Fruit fly (Drosophila melanogaster): ENCODE measurements around the gene CG6296.

Gene CG6296

DNA sequence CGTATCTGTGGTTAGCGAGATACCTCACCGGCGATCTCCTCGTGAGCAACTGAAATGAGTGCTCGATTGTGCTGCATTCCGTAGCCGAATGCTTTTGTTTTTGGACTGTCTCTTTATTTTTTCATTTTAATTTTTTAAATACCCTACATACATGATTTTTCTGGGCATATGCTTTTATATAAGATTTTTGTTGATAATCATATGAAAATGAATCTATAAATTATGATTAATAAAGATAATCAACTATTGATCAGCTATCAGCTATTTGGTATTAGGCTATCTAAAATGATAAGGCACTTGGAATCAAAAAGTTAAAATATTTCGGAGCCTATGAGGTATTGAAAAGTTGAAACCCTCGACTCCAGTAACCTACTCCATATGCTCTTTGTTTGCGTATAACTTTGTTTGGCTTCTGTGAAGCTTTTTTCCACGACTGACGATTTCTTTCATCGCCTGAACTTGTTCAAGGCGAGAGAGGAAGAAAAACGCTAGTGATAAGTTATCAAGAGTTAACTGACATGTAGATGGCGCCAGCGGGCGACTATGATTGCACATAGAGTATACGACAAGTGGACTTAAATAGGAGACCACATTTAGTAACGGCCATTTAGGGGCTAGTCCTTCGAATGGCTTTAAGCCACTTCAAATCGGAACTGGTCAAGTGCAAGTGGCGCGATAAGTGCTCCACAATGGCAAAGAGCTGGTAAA, 15.3 kb downstream of the CG6296 start, which contains the start of gene CG31076 (continued):
- TF ChIP-seq Lpt (GFP tag; optimal IDR thresholded peaks at IDR 0.05) (peak; percentile 26), Hr4 (GFP tag; optimal IDR thresholded peaks at IDR 0.05) (peak; percentile 44), fd59A (GFP tag; optimal IDR thresholded peaks at IDR 0.05) (no peak), lz (GFP tag; optimal IDR thresholded peaks at IDR 0.05) (peak; percentile 73), CG8632 (GFP tag; optimal IDR thresholded peaks at IDR 0.05) (peak; percentile 33), CG8119 (GFP tag; IDR thresholded peaks at IDR 0.05) (peak; percentile 34; the same call in 1 of the 3 replicates), CG9139 (GFP tag; optimal IDR thresholded peaks at IDR 0.05) (no peak), Gug (GFP tag; IDR thresholded peaks at IDR 0.05) (no peak), Smox (GFP tag; optimal IDR thresholded peaks at IDR 0.05) (peak; percentile 60), CG6792 (GFP tag; optimal IDR thresholded peaks at IDR 0.05) (peak; percentile 60), acj6 (GFP tag; optimal IDR thresholded peaks at IDR 0.05) (peak; percentile 24), Eip78C (GFP tag) (peak; percentile 93), Hr39 (GFP tag; optimal IDR thresholded peaks at IDR 0.05) (peak; percentile 54), CG11762 (GFP tag; optimal IDR thresholded peaks at IDR 0.05; ENCODE audit: insufficient read depth) (peak; percentile 46), fd85E (GFP tag; optimal IDR thresholded peaks at IDR 0.05) (no peak), CG4318 (GFP tag; optimal IDR thresholded peaks at IDR 0.05) (no peak), CG7368 (GFP tag; optimal IDR thresholded peaks at IDR 0.05) (peak; percentile 65), CG3919 (GFP tag; optimal IDR thresholded peaks at IDR 0.05) (peak; percentile 65)

DNA sequence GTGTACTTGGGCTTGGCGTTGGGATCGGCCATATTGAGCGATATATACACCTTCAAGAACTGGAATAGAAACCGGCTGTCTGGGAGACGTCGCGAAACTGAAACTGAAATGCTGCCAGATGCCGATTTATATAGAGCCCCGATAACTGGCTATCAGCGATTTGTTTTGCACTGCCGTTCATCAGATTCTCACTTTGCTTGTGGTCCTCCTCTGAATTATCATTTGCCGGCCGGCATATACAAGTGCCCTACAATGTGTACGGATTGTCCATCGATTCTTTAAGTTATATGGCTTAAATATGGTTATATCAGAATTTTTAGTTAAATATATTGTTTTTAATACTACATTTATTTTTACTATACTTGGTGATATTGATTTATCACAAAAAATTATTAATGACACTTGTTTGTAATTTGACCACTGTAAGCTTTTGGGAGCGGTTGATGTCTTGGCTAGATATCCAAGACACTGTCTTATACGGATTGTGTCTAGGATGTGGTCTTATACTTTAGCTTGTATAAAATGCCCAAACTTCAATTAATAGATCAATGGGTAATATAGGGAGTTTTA, 16.8 kb downstream of the CG6296 start, which contains the start of gene CG31075:
CG31075 (minus strand) TSS at position 106 of the 570 bp plus-strand sequence.
- TF ChIP-seq Hr39 (GFP tag; optimal IDR thresholded peaks at IDR 0.05) = peak; percentile 69
- TF ChIP-seq pdm3 (GFP tag; optimal IDR thresholded peaks at IDR 0.05) = peak; percentile 84
- TF ChIP-seq Hr4 (GFP tag; optimal IDR thresholded peaks at IDR 0.05) = peak; percentile 82
- TF ChIP-seq fd85E (GFP tag; optimal IDR thresholded peaks at IDR 0.05) = peak; percentile 74
- TF ChIP-seq CG10669 (GFP tag; optimal IDR thresholded peaks at IDR 0.05) = peak; percentile 89
- peak; percentile 86 for TF ChIP-seq CG6792 (GFP tag; optimal IDR thresholded peaks at IDR 0.05)
- TF ChIP-seq cyc (GFP tag; optimal IDR thresholded peaks at IDR 0.05) = peak; percentile 92
- peak; percentile 92 for TF ChIP-seq lz (GFP tag; optimal IDR thresholded peaks at IDR 0.05)
- peak; percentile 94 for TF ChIP-seq CG15336 (GFP tag; IDR thresholded peaks at IDR 0.05)
- TF ChIP-seq CG3919 (GFP tag; optimal IDR thresholded peaks at IDR 0.05) = peak; percentile 94
- TF ChIP-seq CG6854 (GFP tag; optimal IDR thresholded peaks at IDR 0.05) = peak; percentile 72
- peak; percentile 97 for TF ChIP-seq Gug (GFP tag; IDR thresholded peaks at IDR 0.05)
- TF ChIP-seq dsx (GFP tag; optimal IDR thresholded peaks at IDR 0.05; ENCODE audit: poor library complexity, severe bottlenecking) = peak; percentile 93
- peak; percentile 85 for TF ChIP-seq vri (GFP tag; optimal IDR thresholded peaks at IDR 0.05)
- TF ChIP-seq eg (GFP tag; IDR thresholded peaks at IDR 0.05) = peak; percentile 97
- peak; percentile 87 for TF ChIP-seq Eip75B (GFP tag; optimal IDR thresholded peaks at IDR 0.05)
- TF ChIP-seq CG1621 (tag; optimal IDR thresholded peaks at IDR 0.05) = peak; percentile 82
- TF ChIP-seq Hr38 (GFP tag; optimal IDR thresholded peaks at IDR 0.05) = no peak
- no peak for TF ChIP-seq CG6276 (GFP tag; optimal IDR thresholded peaks at IDR 0.05)
- TF ChIP-seq CG8119 (GFP tag; IDR thresholded peaks at IDR 0.05) = peak; percentile 94
- TF ChIP-seq acj6 (GFP tag; optimal IDR thresholded peaks at IDR 0.05) = peak; percentile 85
- peak; percentile 85 for TF ChIP-seq CG7368 (GFP tag; optimal IDR thresholded peaks at IDR 0.05)
- peak; percentile 83 for TF ChIP-seq CG34406 (GFP tag; optimal IDR thresholded peaks at IDR 0.05)
- TF ChIP-seq fd59A (GFP tag; optimal IDR thresholded peaks at IDR 0.05) = peak; percentile 74
- TF ChIP-seq CG8632 (GFP tag; optimal IDR thresholded peaks at IDR 0.05) = peak; percentile 74
- TF ChIP-seq esn (GFP tag; optimal IDR thresholded peaks at IDR 0.05) = peak; percentile 94
- TF ChIP-seq achi (GFP tag; optimal IDR thresholded peaks at IDR 0.05) = peak; percentile 90
- TF ChIP-seq svp (GFP tag) = peak; percentile 96
- TF ChIP-seq CG6808 (GFP tag; optimal IDR thresholded peaks at IDR 0.05) = peak; percentile 86
- TF ChIP-seq CG11902 (GFP tag; optimal IDR thresholded peaks at IDR 0.05) = peak; percentile 80
- peak; percentile 91 for TF ChIP-seq topi (GFP tag; optimal IDR thresholded peaks at IDR 0.05)
- peak; percentile 91 for TF ChIP-seq Eip93F (GFP tag; optimal IDR thresholded peaks at IDR 0.05)
- peak; percentile 91 for TF ChIP-seq CG10631 (GFP tag; optimal IDR thresholded peaks at IDR 0.05)
- TF ChIP-seq ss (GFP tag; optimal IDR thresholded peaks at IDR 0.05) = peak; percentile 81 to 87
- peak; percentile 68 for TF ChIP-seq Lpt (GFP tag; optimal IDR thresholded peaks at IDR 0.05)
- TF ChIP-seq CG16779 (tag; optimal IDR thresholded peaks at IDR 0.05) = peak; percentile 81
- peak; percentile 84 for TF ChIP-seq spab (GFP tag; optimal IDR thresholded peaks at IDR 0.05)
- TF ChIP-seq Sox15 (GFP tag; optimal IDR thresholded peaks at IDR 0.05) = peak; percentile 41
- peak; percentile 76 for TF ChIP-seq Blimp-1 (GFP tag; optimal IDR thresholded peaks at IDR 0.05)
- TF ChIP-seq CG8319 (GFP tag; optimal IDR thresholded peaks at IDR 0.05) = peak; percentile 77
- peak; percentile 88 for TF ChIP-seq Sox102F (GFP tag; optimal IDR thresholded peaks at IDR 0.05)

Measured in whole organism, prepupa.